Fruit fly (Drosophila melanogaster) whole organism, adult: Measurements from ENCODE around the gene Hpd.

Experiments used
- CG11617 ChIP-seq: fragments of 200-800 bp; sonication (Bioruptor generic); optimal IDR thresholded peaks from 2 replicates; lab custom pipeline; 2017; ENCODE audit warnings: mild to moderate bottlenecking, missing biosample characterization, missing genetic modification reagents, missing genetic modification characterization
- CG14711 ChIP-seq: fragments of 200-800 bp; sonication (Bioruptor generic); optimal IDR thresholded peaks from 2 replicates; lab custom pipeline; 2018; ENCODE audit warnings: missing biosample characterization, mild to moderate bottlenecking, missing genetic modification characterization, moderate library complexity
- CG33017 ChIP-seq: fragments of 200-800 bp; sonication (Bioruptor generic); optimal IDR thresholded peaks from 2 replicates; lab custom pipeline; 2018; ENCODE audit warnings: missing biosample characterization, mild to moderate bottlenecking, missing genetic modification characterization, moderate library complexity
- CG7045 ChIP-seq: fragments of 200-800 bp; sonication (Bioruptor generic); optimal IDR thresholded peaks from 2 replicates; lab custom pipeline; 2017; ENCODE audit warnings: missing biosample characterization, mild to moderate bottlenecking, missing genetic modification characterization
- CG7101 ChIP-seq: fragments of 200-800 bp; sonication (Bioruptor generic); optimal IDR thresholded peaks from 2 replicates; lab custom pipeline; 2018; ENCODE audit warnings: missing biosample characterization, mild to moderate bottlenecking, missing genetic modification characterization, moderate library complexity
- Clk ChIP-seq: fragments of 200-800 bp; sonication (Bioruptor generic); optimal IDR thresholded peaks from 2 replicates; lab custom pipeline; 2017; ENCODE audit warnings: missing biosample characterization, missing genetic modification characterization
- Crg-1 ChIP-seq: fragments of 200-800 bp; sonication (Bioruptor generic); optimal IDR thresholded peaks from 2 replicates; lab custom pipeline; 2016; ENCODE audit warnings: missing biosample characterization, missing genetic modification characterization
- Hr96 ChIP-seq: fragments of 200-800 bp; sonication (Bioruptor generic); optimal IDR thresholded peaks from 2 replicates; lab custom pipeline; 2016; ENCODE audit warnings: missing biosample characterization, missing genetic modification characterization

dm6 chr3L:20473021-20473799 lies 33.5 kb upstream of the Hpd start, which contains the start of the genes CG32428 and CG5969:
- TF ChIP-seq CG7101 (tag; lab: Kevin White, UChicago) (peak; percentile 74), CG7045 (GFP tag; lab: Kevin White, UChicago) (peak; percentile 70), Hr96 (GFP tag; lab: Kevin White, UChicago) (no peak), Crg-1 (GFP tag; lab: Kevin White, UChicago) (no peak), Clk (GFP tag; lab: Kevin White, UChicago) (no peak), CG33017 (tag; lab: Kevin White, UChicago) (peak; percentile 74), CG14711 (tag; lab: Kevin White, UChicago) (peak; percentile 60), CG11617 (GFP tag; lab: Kevin White, UChicago) (peak; percentile 40)
